Worm (Caenorhabditis elegans): ENCODE measurements around the gene srg-47.

The srg-47 gene

DNA sequence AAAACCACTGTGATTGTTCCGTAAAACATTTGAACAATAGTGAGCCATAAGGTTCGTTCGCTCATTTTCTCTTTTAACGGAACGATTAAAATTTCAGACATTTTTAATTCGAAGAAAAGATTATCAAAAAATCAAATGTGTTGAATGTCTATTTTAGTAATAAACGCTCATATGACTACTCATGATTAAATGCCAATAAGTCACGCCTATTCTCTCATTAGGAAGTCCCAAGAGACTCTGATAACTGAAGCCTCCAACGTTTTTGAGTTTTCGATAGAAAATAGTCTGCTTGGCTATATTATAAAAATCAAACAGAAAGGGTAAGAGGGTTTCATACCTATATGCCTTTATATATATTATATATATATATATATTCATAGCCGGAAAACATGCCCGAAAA, at the start of gene srg-47:
TSS of gene srg-47 (minus strand) at position 101 of the 400 bp plus-strand sequence.
- TF ChIP-seq ztf-29 (GFP tag; IDR thresholded peaks at IDR 0.05), result no peak
- TF ChIP-seq med-1 (GFP tag; optimal IDR thresholded peaks at IDR 0.05; ENCODE audit: insufficient read depth), result no peak
- no peak for TF ChIP-seq klf-2 (GFP tag; conservative IDR thresholded peaks at IDR 0.05)
- TF ChIP-seq T22C8.4 (GFP tag; IDR thresholded peaks at IDR 0.05), result no peak
- no peak for TF ChIP-seq ref-1 (GFP tag; conservative IDR thresholded peaks at IDR 0.05)
- no peak for TF ChIP-seq cog-1 (tag; optimal IDR thresholded peaks at IDR 0.05)

DNA sequence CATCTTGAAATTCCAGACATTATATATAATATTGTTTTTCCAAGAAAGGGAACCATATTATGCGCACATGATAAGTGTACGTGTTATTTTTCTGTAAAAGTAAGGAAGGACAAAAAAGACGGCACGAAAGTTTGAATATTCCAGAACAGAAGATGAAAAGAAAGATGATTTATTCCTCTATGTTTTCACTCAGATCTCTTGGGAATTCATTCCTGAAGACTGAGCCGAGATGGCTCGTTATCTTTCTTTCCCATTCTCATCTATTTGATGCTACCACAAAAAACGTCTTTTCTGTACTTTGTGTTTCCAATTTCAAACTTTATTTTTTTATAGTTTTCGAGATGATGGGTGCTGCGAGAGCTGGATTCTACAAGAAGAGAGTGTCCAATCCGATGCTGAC, 47.7 kb upstream of the srg-47 start:
- no peak for TF ChIP-seq T22C8.4 (GFP tag; IDR thresholded peaks at IDR 0.05)
- no peak for TF ChIP-seq ztf-29 (GFP tag; IDR thresholded peaks at IDR 0.05)
- TF ChIP-seq ztf-23 (GFP tag; IDR thresholded peaks at IDR 0.05), result no peak
- TF ChIP-seq med-1 (GFP tag; optimal IDR thresholded peaks at IDR 0.05; ENCODE audit: insufficient read depth), result no peak
- TF ChIP-seq tab-1 (GFP tag; IDR thresholded peaks at IDR 0.05), result no peak
- no peak for TF ChIP-seq flt-1 (GFP tag; IDR thresholded peaks at IDR 0.05)
- TF ChIP-seq cog-1 (tag; optimal IDR thresholded peaks at IDR 0.05), result no peak

DNA sequence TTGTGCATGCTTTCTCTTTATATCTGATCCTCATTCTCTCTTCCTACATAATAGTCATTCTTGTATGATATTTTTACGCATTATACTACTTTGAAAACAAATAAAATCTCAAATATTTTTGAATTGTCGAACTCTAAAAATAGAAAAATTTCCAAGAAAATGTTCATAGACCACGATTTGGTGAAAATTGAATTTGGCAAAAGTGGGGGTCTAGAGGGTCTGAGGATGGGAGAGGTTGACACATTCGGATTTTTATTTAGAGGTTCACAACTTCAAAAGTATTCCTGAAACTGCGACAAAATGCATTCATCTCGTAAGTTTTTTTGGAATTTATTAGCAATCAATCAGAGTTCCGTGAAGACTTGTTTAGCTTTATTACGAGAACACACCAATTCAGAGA, 43.9 kb upstream of the srg-47 start, which contains the start of gene glb-22:
TSS of gene glb-22 (plus strand) at position 301 of the 400 bp plus-strand sequence.
- TF ChIP-seq tab-1 (GFP tag; IDR thresholded peaks at IDR 0.05) (no peak), med-1 (GFP tag; optimal IDR thresholded peaks at IDR 0.05; ENCODE audit: insufficient read depth) (no peak)

DNA sequence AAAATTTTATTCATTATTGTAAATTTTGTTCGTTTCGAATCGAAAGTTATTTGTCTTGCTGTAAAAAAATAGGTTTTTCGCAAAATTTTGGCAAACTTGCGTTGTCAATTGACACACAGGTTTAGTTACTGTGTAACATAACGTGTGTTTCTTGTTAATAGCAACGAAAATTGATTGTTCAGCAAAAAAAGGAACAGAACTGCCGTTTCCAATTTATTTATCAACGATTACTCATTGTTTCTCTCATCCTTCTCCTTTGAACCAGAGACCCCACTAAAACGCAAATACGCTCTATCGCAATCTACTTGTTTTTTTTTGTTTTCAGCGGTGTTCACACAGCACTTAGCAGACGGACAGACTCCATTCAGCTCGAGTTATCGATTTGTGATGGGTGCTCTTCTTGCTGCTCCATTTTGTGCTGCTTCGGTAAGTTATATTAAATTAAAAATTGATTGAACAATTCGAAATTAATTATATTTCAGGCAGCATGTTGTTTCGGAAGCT, 41.6 kb upstream of the srg-47 start, which contains the start of gene R11H6.2:
TSS of gene R11H6.2 (plus strand) at position 326 of the 504 bp plus-strand sequence.
- TF ChIP-seq ref-1 (GFP tag; conservative IDR thresholded peaks at IDR 0.05), result no peak
- TF ChIP-seq med-1 (GFP tag; optimal IDR thresholded peaks at IDR 0.05; ENCODE audit: insufficient read depth), result no peak
- TF ChIP-seq cog-1 (tag; optimal IDR thresholded peaks at IDR 0.05), result no peak
- TF ChIP-seq ztf-29 (GFP tag; IDR thresholded peaks at IDR 0.05), result no peak
- TF ChIP-seq ztf-23 (GFP tag; IDR thresholded peaks at IDR 0.05), result no peak
- no peak for TF ChIP-seq T22C8.4 (GFP tag; IDR thresholded peaks at IDR 0.05)
- TF ChIP-seq klf-2 (GFP tag; conservative IDR thresholded peaks at IDR 0.05), result no peak
- no peak for TF ChIP-seq flt-1 (GFP tag; IDR thresholded peaks at IDR 0.05)
- no peak for TF ChIP-seq tab-1 (GFP tag; IDR thresholded peaks at IDR 0.05)

DNA sequence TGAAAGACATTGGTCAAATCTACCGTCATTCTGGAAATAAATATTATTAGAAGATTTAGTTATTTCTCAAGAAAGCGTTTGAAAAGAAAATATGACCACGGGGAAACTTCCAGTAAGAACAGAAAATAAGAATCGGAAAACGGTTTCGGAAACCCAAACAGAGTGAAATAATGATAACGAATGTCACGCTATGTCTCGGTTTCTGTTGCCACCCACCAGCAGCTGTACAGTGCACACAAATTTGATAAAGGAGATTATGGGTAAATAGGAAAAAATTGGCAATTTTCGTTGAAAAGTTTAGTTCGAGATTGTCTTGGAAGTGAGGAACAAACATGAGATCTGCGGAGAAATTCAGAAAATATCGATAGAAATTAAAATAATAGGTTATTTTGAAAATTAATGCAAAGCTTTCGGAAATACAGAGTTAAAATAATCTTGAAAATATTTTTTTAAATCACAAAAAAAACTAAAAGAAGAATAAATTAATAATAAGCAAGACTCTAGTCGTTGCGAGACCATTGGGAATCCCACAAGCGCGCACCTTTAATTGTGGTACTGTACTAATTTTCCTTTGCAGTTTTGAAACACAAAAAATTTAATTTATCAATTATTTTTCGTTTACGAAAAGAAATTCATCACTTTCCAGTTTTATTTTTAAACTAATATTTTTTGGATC, 41.1 kb upstream of the srg-47 start, which contains the start of gene pes-9:
TSS of gene pes-9 (minus strand) at position 30 of the 676 bp plus-strand sequence.
- no peak for TF ChIP-seq tab-1 (GFP tag; IDR thresholded peaks at IDR 0.05)
- no peak for TF ChIP-seq cog-1 (tag; optimal IDR thresholded peaks at IDR 0.05)
- no peak for TF ChIP-seq ref-1 (GFP tag; conservative IDR thresholded peaks at IDR 0.05)
- TF ChIP-seq klf-2 (GFP tag; conservative IDR thresholded peaks at IDR 0.05), result no peak
- TF ChIP-seq ztf-23 (GFP tag; IDR thresholded peaks at IDR 0.05), result no peak
- no peak for TF ChIP-seq med-1 (GFP tag; optimal IDR thresholded peaks at IDR 0.05; ENCODE audit: insufficient read depth)
- no peak for TF ChIP-seq flt-1 (GFP tag; IDR thresholded peaks at IDR 0.05)
- no peak for TF ChIP-seq T22C8.4 (GFP tag; IDR thresholded peaks at IDR 0.05)
- TF ChIP-seq ztf-29 (GFP tag; IDR thresholded peaks at IDR 0.05), result no peak

DNA sequence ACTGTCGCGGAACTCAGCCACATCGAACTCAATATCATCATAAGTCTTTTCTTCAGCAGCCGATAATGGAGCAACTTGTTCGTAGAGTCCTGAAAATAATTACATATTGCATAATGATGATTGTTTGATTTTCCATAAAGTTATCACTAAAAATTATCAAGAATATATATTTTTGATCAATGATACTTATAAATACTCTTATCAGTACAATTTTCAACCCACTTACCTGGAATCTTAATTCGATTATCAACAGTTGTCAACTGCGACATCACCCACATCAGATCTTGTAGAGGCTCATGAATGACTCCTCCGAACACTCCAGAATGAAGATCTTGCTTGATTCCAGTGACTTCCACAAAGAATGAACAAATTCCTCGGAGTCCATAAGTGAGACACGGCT, 39.9 kb upstream of the srg-47 start:
- no peak for TF ChIP-seq med-1 (GFP tag; optimal IDR thresholded peaks at IDR 0.05; ENCODE audit: insufficient read depth)
- no peak for TF ChIP-seq ztf-29 (GFP tag; IDR thresholded peaks at IDR 0.05)
- TF ChIP-seq klf-2 (GFP tag; conservative IDR thresholded peaks at IDR 0.05), result no peak
- no peak for TF ChIP-seq tab-1 (GFP tag; IDR thresholded peaks at IDR 0.05)
- no peak for TF ChIP-seq ztf-23 (GFP tag; IDR thresholded peaks at IDR 0.05)
- no peak for TF ChIP-seq flt-1 (GFP tag; IDR thresholded peaks at IDR 0.05)
- TF ChIP-seq cog-1 (tag; optimal IDR thresholded peaks at IDR 0.05), result no peak
- TF ChIP-seq T22C8.4 (GFP tag; IDR thresholded peaks at IDR 0.05), result no peak
- TF ChIP-seq ref-1 (GFP tag; conservative IDR thresholded peaks at IDR 0.05), result no peak

DNA sequence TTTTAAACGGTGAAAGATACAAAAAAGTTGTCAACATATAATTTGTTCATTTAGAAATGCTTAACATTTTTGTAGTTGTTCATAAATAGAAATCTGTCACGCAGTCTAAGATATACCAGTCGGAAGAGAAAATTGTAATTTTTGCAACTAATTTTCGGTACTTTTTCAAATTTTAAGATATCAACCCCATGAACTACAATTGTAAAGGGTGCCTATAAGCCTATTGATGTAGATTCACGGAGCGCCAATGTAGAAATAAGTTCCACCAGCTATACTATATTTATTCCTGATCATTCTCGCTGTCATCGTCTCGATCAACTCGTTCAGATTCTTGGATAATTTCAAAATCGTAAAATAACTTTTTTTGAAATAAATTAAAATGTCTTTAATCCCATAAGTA, 38.9 kb upstream of the srg-47 start:
- TF ChIP-seq tab-1 (GFP tag; IDR thresholded peaks at IDR 0.05), result no peak
- no peak for TF ChIP-seq T22C8.4 (GFP tag; IDR thresholded peaks at IDR 0.05)
- TF ChIP-seq med-1 (GFP tag; optimal IDR thresholded peaks at IDR 0.05; ENCODE audit: insufficient read depth), result no peak
- TF ChIP-seq klf-2 (GFP tag; conservative IDR thresholded peaks at IDR 0.05), result no peak
- no peak for TF ChIP-seq ztf-23 (GFP tag; IDR thresholded peaks at IDR 0.05)
- TF ChIP-seq ref-1 (GFP tag; conservative IDR thresholded peaks at IDR 0.05), result no peak
- no peak for TF ChIP-seq cog-1 (tag; optimal IDR thresholded peaks at IDR 0.05)
- no peak for TF ChIP-seq flt-1 (GFP tag; IDR thresholded peaks at IDR 0.05)
- TF ChIP-seq ztf-29 (GFP tag; IDR thresholded peaks at IDR 0.05), result no peak

DNA sequence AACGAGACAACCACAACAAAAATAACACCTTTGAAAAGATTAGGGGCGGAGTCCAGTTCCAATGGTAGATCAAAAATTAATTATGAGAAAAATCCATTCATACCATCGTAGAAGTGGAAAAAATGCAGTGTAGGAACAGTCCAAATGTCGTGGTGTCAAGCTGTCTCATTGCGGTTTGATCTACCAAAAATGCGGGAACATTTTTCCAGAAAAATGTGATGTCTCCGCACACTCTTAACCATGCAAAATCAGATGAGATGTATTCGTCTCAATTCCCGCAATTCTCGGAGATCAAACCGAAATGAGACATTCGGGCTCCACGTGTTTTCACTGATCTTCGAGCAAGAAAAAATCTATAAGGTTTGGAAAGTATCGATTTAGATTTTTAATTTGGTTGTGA, 38.0 kb upstream of the srg-47 start:
- TF ChIP-seq klf-2 (GFP tag; conservative IDR thresholded peaks at IDR 0.05) (no peak), flt-1 (GFP tag; IDR thresholded peaks at IDR 0.05) (no peak), ref-1 (GFP tag; conservative IDR thresholded peaks at IDR 0.05) (no peak), med-1 (GFP tag; optimal IDR thresholded peaks at IDR 0.05; ENCODE audit: insufficient read depth) (no peak), cog-1 (tag; optimal IDR thresholded peaks at IDR 0.05) (no peak), ztf-23 (GFP tag; IDR thresholded peaks at IDR 0.05) (no peak), T22C8.4 (GFP tag; IDR thresholded peaks at IDR 0.05) (no peak), ztf-29 (GFP tag; IDR thresholded peaks at IDR 0.05) (no peak), tab-1 (GFP tag; IDR thresholded peaks at IDR 0.05) (no peak)

DNA sequence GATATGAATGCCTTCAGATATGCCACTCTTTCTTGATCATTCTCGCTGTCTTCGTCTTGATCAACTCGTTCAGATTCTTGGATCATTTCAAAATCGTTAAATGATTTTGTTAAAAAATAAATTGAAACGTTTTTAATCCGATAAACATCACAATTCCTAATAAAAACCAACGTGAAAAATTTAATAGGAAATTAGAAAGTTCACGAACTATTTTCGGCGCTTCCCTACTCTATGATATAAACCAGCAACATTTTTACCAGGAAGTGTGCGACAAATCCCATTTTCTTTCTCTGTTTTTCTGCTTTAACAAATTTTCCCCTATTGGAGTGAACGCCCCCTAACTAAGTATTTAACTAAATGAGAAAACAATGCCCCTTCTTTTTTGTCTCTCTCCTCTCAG, 29.3 kb upstream of the srg-47 start, which contains the start of gene Y40H4A.2:
TSS of gene Y40H4A.2 (minus strand) at position 101 of the 400 bp plus-strand sequence.
- no peak for TF ChIP-seq tab-1 (GFP tag; IDR thresholded peaks at IDR 0.05)
- TF ChIP-seq T22C8.4 (GFP tag; IDR thresholded peaks at IDR 0.05), result no peak
- no peak for TF ChIP-seq ztf-29 (GFP tag; IDR thresholded peaks at IDR 0.05)
- no peak for TF ChIP-seq ztf-23 (GFP tag; IDR thresholded peaks at IDR 0.05)
- TF ChIP-seq cog-1 (tag; optimal IDR thresholded peaks at IDR 0.05), result no peak
- TF ChIP-seq ref-1 (GFP tag; conservative IDR thresholded peaks at IDR 0.05), result no peak
- no peak for TF ChIP-seq med-1 (GFP tag; optimal IDR thresholded peaks at IDR 0.05; ENCODE audit: insufficient read depth)
- no peak for TF ChIP-seq flt-1 (GFP tag; IDR thresholded peaks at IDR 0.05)
- TF ChIP-seq klf-2 (GFP tag; conservative IDR thresholded peaks at IDR 0.05), result no peak
